Fruit fly (Drosophila melanogaster) whole organism, embryonic: ENCODE data around the gene CG10431.

Source experiments
- CG10366 ChIP-seq: fragments of 200-800 bp; sonication (Bioruptor generic); IDR thresholded peaks from 2 replicates; pipeline ENCODE4 v1.3.6; 2022; ENCODE audit warnings: missing biosample characterization, missing genetic modification characterization
- CG11456 ChIP-seq: fragments of 200-800 bp; sonication (Bioruptor generic); IDR thresholded peaks from 3 replicates; pipeline ENCODE4 v1.3.6; 2022; ENCODE audit warnings: missing biosample characterization, missing genetic modification characterization
- CG12104 ChIP-seq: fragments of 200-800 bp; sonication (Bioruptor generic); optimal IDR thresholded peaks from 3 replicates; lab custom pipeline; 2016; ENCODE audit warnings: missing biosample characterization, missing genetic modification characterization
- CG12769 ChIP-seq: fragments of 200-800 bp; sonication (Bioruptor generic); optimal IDR thresholded peaks from 2 replicates; lab custom pipeline; 2019; ENCODE audit warnings: missing biosample characterization, mild to moderate bottlenecking, missing genetic modification characterization, moderate library complexity
- CG13287 ChIP-seq: fragments of 200-800 bp; sonication (Bioruptor generic); IDR thresholded peaks from 2 replicates; pipeline ENCODE4 v1.3.6; 2022; ENCODE audit warnings: missing biosample characterization, missing genetic modification characterization; ENCODE audit not compliant: partially characterized antibody
- CG14667 ChIP-seq: fragments of 200-800 bp; sonication (Bioruptor generic); IDR thresholded peaks from 2 replicates; pipeline ENCODE4 v1.3.6; 2022; ENCODE audit warnings: missing biosample characterization, missing genetic modification characterization
- CG14965 ChIP-seq: fragments of 200-800 bp; sonication (Bioruptor generic); optimal IDR thresholded peaks from 2 replicates; lab custom pipeline; 2016; ENCODE audit warnings: missing biosample characterization, missing genetic modification characterization, borderline replicate concordance
- CG15479 ChIP-seq: fragments of 200-800 bp; sonication (Bioruptor generic); optimal IDR thresholded peaks from 3 replicates; lab custom pipeline; 2019; ENCODE audit warnings: missing biosample characterization, mild to moderate bottlenecking, missing genetic modification characterization, moderate library complexity
- CG16813 ChIP-seq: fragments of 200-800 bp; sonication (Bioruptor generic); IDR thresholded peaks from 3 replicates; pipeline ENCODE4 v1.3.6; 2022; ENCODE audit warnings: missing biosample characterization, missing genetic modification characterization; ENCODE audit not compliant: partially characterized antibody
- CG16863 ChIP-seq: fragments of 200-800 bp; sonication (Bioruptor generic); optimal IDR thresholded peaks from 3 replicates; lab custom pipeline; 2016; ENCODE audit warnings: missing biosample characterization, missing genetic modification characterization
- CG17612 ChIP-seq: fragments of 200-800 bp; sonication (Bioruptor generic); IDR thresholded peaks from 2 replicates; pipeline ENCODE4 v1.3.6; 2022; ENCODE audit warnings: missing biosample characterization, missing genetic modification characterization
- CG17802 ChIP-seq: fragments of 200-800 bp; sonication (Bioruptor generic); optimal IDR thresholded peaks from 2 replicates; lab custom pipeline; 2018; ENCODE audit warnings: missing biosample characterization, mild to moderate bottlenecking, missing genetic modification characterization, moderate library complexity
- CG30431 ChIP-seq: fragments of 200-800 bp; sonication (Bioruptor generic); optimal IDR thresholded peaks from 2 replicates; lab custom pipeline; 2017; ENCODE audit warnings: missing biosample characterization, missing genetic modification characterization
- CG32772 ChIP-seq: fragments of 200-800 bp; sonication (Bioruptor generic); IDR thresholded peaks from 2 replicates; pipeline ENCODE4 v1.3.6; 2022; ENCODE audit warnings: missing biosample characterization, missing genetic modification characterization
- CG5953 ChIP-seq: fragments of 200-800 bp; sonication (Bioruptor generic); IDR thresholded peaks from 2 replicates; pipeline ENCODE4 v1.3.6; 2022; ENCODE audit warnings: missing biosample characterization, missing genetic modification characterization
- CG6175 ChIP-seq: fragments of 200-800 bp; sonication (Bioruptor generic); IDR thresholded peaks from 3 replicates; pipeline ENCODE4 v1.3.6; 2022; ENCODE audit warnings: missing biosample characterization, missing genetic modification characterization
- CG8359 ChIP-seq: fragments of 200-800 bp; sonication (Bioruptor generic); optimal IDR thresholded peaks from 2 replicates; lab custom pipeline; 2017; ENCODE audit warnings: missing biosample characterization, mild to moderate bottlenecking, missing genetic modification characterization, borderline replicate concordance
- D19B ChIP-seq: fragments of 200-800 bp; sonication (Bioruptor generic); optimal IDR thresholded peaks from 2 replicates; lab custom pipeline; 2017; ENCODE audit warnings: missing biosample characterization, mild to moderate bottlenecking, missing genetic modification characterization
- Dfd ChIP-seq, 2 experiments: fragments of >200 bp; optimal IDR thresholded peaks; 2 replicates each; lab custom pipeline; 2017; ENCODE audit warnings: missing biosample characterization in 2 of 2, missing genetic modification characterization in 2 of 2
- Drgx ChIP-seq: fragments of 200-800 bp; sonication (Bioruptor generic); IDR thresholded peaks from 2 replicates; pipeline ENCODE4 v1.3.6; 2022; ENCODE audit warnings: missing biosample characterization, missing genetic modification characterization
- Hand ChIP-seq: fragments of 200-800 bp; sonication (Bioruptor generic); optimal IDR thresholded peaks from 2 replicates; lab custom pipeline; 2017; ENCODE audit warnings: mild to moderate bottlenecking, missing biosample characterization, missing genetic modification reagents, missing genetic modification characterization
- Hr51 ChIP-seq, 2 experiments: fragments of 200-800 bp; sonication (Bioruptor generic); optimal IDR thresholded peaks; 2 replicates in 1 of 2; 3 replicates in 1 of 2; lab custom pipeline; 2016 to 2018; ENCODE audit warnings: missing biosample characterization in 2 of 2, missing genetic modification characterization in 2 of 2, mild to moderate bottlenecking in 1 of 2, moderate library complexity in 1 of 2
- Hr78 ChIP-seq, 2 experiments: fragments of 200-800 bp in 1 of 2; fragments of >200 bp in 1 of 2; sonication (Bioruptor generic) in 1 of 2; optimal IDR thresholded peaks; 2 replicates each; lab custom pipeline; 2017 to 2019; ENCODE audit warnings: missing biosample characterization in 2 of 2, missing genetic modification characterization in 2 of 2, mild to moderate bottlenecking in 1 of 2, moderate library complexity in 1 of 2
- Hsf ChIP-seq: fragments of 200-800 bp; sonication (Bioruptor generic); optimal IDR thresholded peaks from 3 replicates; lab custom pipeline; 2016; ENCODE audit warnings: missing biosample characterization, missing genetic modification characterization
- MESR4 ChIP-seq: fragments of 200-800 bp; sonication (Bioruptor generic); optimal IDR thresholded peaks from 2 replicates; lab custom pipeline; 2018; ENCODE audit warnings: missing biosample characterization, mild to moderate bottlenecking, missing genetic modification characterization, moderate library complexity
- Max ChIP-seq: fragments of 200-800 bp; sonication (Bioruptor generic); optimal IDR thresholded peaks from 2 replicates; lab custom pipeline; 2016; ENCODE audit warnings: missing biosample characterization, mild to moderate bottlenecking, missing genetic modification characterization
- Oaz ChIP-seq: fragments of 200-800 bp; sonication (Bioruptor generic); IDR thresholded peaks from 2 replicates; pipeline ENCODE4 v1.3.6; 2022; ENCODE audit warnings: missing biosample characterization, missing genetic modification characterization
- Side ChIP-seq: fragments of 200-800 bp; sonication (Bioruptor generic); optimal IDR thresholded peaks from 2 replicates; lab custom pipeline; 2016; ENCODE audit warnings: missing biosample characterization, missing genetic modification characterization
- abd-A ChIP-seq: fragments of 200-800 bp; sonication (Bioruptor generic); optimal IDR thresholded peaks from 3 replicates; lab custom pipeline; 2019; ENCODE audit warnings: missing biosample characterization, mild to moderate bottlenecking, missing genetic modification characterization, moderate library complexity
- amos ChIP-seq: fragments of 200-800 bp; sonication (Bioruptor generic); IDR thresholded peaks from 2 replicates; pipeline ENCODE4 v1.3.6; 2022; ENCODE audit warnings: missing biosample characterization, missing genetic modification characterization; ENCODE audit not compliant: partially characterized antibody
- ato ChIP-seq: fragments of 200-800 bp; sonication (Bioruptor generic); IDR thresholded peaks from 2 replicates; pipeline ENCODE4 v1.3.6; 2022; ENCODE audit warnings: missing biosample characterization, missing genetic modification characterization; ENCODE audit not compliant: partially characterized antibody
- dati ChIP-seq: fragments of 200-800 bp; sonication (Bioruptor generic); IDR thresholded peaks from 2 replicates; pipeline ENCODE4 v1.3.6; 2022; ENCODE audit warnings: missing biosample characterization, missing genetic modification characterization
- emc ChIP-seq: fragments of 200-800 bp; sonication (Bioruptor generic); optimal IDR thresholded peaks from 2 replicates; lab custom pipeline; 2016; ENCODE audit warnings: missing biosample characterization, missing genetic modification characterization
- fd96Cb ChIP-seq: fragments of 200-800 bp; sonication (Bioruptor generic); optimal IDR thresholded peaks from 2 replicates; lab custom pipeline; 2018; ENCODE audit warnings: missing biosample characterization, mild to moderate bottlenecking, missing genetic modification characterization, moderate library complexity
- fu2 ChIP-seq: fragments of 200-800 bp; sonication (Bioruptor generic); optimal IDR thresholded peaks from 2 replicates; lab custom pipeline; 2016; ENCODE audit warnings: missing biosample characterization, missing genetic modification characterization
- gcm ChIP-seq: fragments of 200-800 bp; sonication (Bioruptor generic); optimal IDR thresholded peaks from 2 replicates; lab custom pipeline; 2019; ENCODE audit warnings: missing biosample characterization, mild to moderate bottlenecking, missing genetic modification characterization, moderate library complexity
- hbn ChIP-seq: fragments of 200-800 bp; sonication (Bioruptor generic); IDR thresholded peaks from 2 replicates; pipeline ENCODE4 v1.3.6; 2022; ENCODE audit warnings: missing biosample characterization, missing genetic modification characterization; ENCODE audit not compliant: partially characterized antibody
- lola ChIP-seq, 3 experiments: fragments of >200 bp in 2 of 3; fragments of 200-800 bp in 1 of 3; sonication (Bioruptor generic) in 1 of 3; optimal IDR thresholded peaks; 2 replicates each; lab custom pipeline; 2017 to 2019; ENCODE audit warnings: missing biosample characterization in 3 of 3, missing genetic modification characterization in 3 of 3, mild to moderate bottlenecking in 1 of 3, moderate library complexity in 1 of 3
- lov ChIP-seq, 2 experiments: fragments of 200-800 bp in 1 of 2; fragments of >200 bp in 1 of 2; sonication (Bioruptor generic) in 1 of 2; IDR thresholded peaks in 1 of 2; optimal IDR thresholded peaks in 1 of 2; 2 replicates in 1 of 2; 3 replicates in 1 of 2; pipeline versions ENCODE4 v1.3.6 to Lab custom; 2017 to 2022; ENCODE audit warnings: missing biosample characterization in 1 of 2, missing genetic modification characterization in 1 of 2
- pnt ChIP-seq: fragments of 200-800 bp; sonication (Bioruptor generic); optimal IDR thresholded peaks from 3 replicates; lab custom pipeline; 2016; ENCODE audit warnings: missing biosample characterization, missing genetic modification characterization
- pzg ChIP-seq: fragments of 200-800 bp; sonication (Bioruptor generic); optimal IDR thresholded peaks from 3 replicates; lab custom pipeline; 2018; ENCODE audit warnings: missing biosample characterization, mild to moderate bottlenecking, missing genetic modification characterization, moderate library complexity
- shn ChIP-seq: fragments of 200-800 bp; sonication (Bioruptor generic); optimal IDR thresholded peaks from 3 replicates; lab custom pipeline; 2016; ENCODE audit warnings: missing biosample characterization, missing genetic modification characterization
- slou ChIP-seq: fragments of 200-800 bp; sonication (Bioruptor generic); optimal IDR thresholded peaks from 3 replicates; lab custom pipeline; 2016; ENCODE audit warnings: missing biosample characterization, missing genetic modification characterization
- so ChIP-seq: fragments of 200-800 bp; sonication (Bioruptor generic); IDR thresholded peaks from 3 replicates; pipeline ENCODE4 v1.3.6; 2022; ENCODE audit warnings: missing biosample characterization, missing genetic modification characterization
- stwl ChIP-seq: fragments of 200-800 bp; sonication (Bioruptor generic); optimal IDR thresholded peaks from 3 replicates; lab custom pipeline; 2018; ENCODE audit warnings: missing biosample characterization, mild to moderate bottlenecking, missing genetic modification characterization, moderate library complexity
- tio ChIP-seq: fragments of 200-800 bp; sonication (Bioruptor generic); optimal IDR thresholded peaks from 2 replicates; lab custom pipeline; 2017; ENCODE audit warnings: missing biosample characterization, missing genetic modification characterization, inconsistent platforms
- wdn ChIP-seq: fragments of 200-800 bp; sonication (Bioruptor generic); IDR thresholded peaks from 2 replicates; pipeline ENCODE4 v1.3.6; 2022; ENCODE audit warnings: missing biosample characterization, missing genetic modification characterization

The CG10431 gene

DNA sequence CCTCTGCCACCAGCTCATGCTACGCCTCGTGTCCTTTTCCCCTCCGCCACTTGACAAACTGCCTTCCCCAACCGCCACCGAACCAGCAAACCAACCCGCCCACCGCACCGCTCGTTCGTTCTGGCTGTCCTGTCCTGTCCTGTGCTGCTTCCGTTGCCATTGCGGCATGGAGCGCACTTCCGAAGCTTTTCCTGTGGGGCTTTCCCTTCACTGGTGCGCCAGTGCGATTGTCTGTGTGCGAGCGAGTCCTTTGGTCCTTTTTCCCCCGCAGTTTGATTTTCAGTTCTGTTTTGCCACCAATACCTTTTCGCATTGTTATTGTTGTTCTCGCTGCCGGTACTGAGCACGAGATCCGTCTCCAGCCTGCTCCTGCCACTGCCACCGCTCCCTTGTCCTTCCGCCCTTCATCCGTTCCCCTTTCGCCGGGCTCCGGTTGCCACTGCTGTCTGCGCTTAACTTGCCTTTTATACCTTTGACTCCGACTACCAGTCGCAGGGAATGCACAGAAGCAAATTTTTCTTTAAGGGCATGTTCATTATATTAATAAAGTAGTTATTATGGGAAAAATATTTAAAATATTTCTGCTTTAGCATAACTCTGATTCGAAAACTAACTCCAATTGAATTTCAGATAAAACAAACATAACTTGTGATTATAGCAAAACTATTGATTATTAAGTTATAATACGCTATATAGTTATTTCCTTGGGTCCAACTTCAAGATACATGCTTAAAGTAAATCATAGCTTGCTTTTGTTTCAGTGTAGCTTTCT, 49.6 kb downstream of the CG10431 start (continued):
- TF ChIP-seq lov (optimal IDR thresholded peaks at IDR 0.05; lab: Kevin White, UChicago) (no peak), lov (GFP tag; IDR thresholded peaks at IDR 0.05; lab: Robert Waterston, UW) (no peak), Hr78 (GFP tag; optimal IDR thresholded peaks at IDR 0.05; lab: Kevin White, UChicago) (peak in 1 of 2 experiments; percentile 21), Dfd (GFP tag; optimal IDR thresholded peaks at IDR 0.05; lab: Kevin White, UChicago) (no peak), lola (GFP tag; optimal IDR thresholded peaks at IDR 0.05; lab: Kevin White, UChicago) (peak in 1 of 3 experiments; percentile 33), slou (peak; percentile 56), CG16813 (no peak), fu2 (GFP tag; lab: Kevin White, UChicago) (no peak), CG12769 (peak; percentile 61), CG16863 (no peak), CG17802 (tag; lab: Kevin White, UChicago) (peak; percentile 14), CG14667 (GFP tag; lab: Robert Waterston, UW) (peak; percentile 21; the same call in 1 of the 2 replicates), CG6175 (GFP tag; lab: Robert Waterston, UW) (no peak), CG5953 (GFP tag; lab: Robert Waterston, UW) (no peak), CG17612 (no peak), Oaz (GFP tag; lab: Robert Waterston, UW) (no peak), Drgx (GFP tag; lab: Robert Waterston, UW) (no peak), Hsf (peak; percentile 45), amos (GFP tag; lab: Robert Waterston, UW) (no peak), wdn (GFP tag; lab: Robert Waterston, UW) (no peak), emc (no peak), Max (peak; percentile 21), CG14965 (GFP tag; lab: Kevin White, UChicago) (no peak), CG13287 (GFP tag; lab: Robert Waterston, UW) (no peak), so (GFP tag; lab: Robert Waterston, UW) (peak; percentile 60; the same call in 1 of the 3 replicates), pzg (GFP tag; lab: Kevin White, UChicago) (no peak), shn (GFP tag; lab: Kevin White, UChicago) (no peak), MESR4 (GFP tag; lab: Kevin White, UChicago) (no peak), CG10366 (peak; percentile 27; the same call in 1 of the 2 replicates), CG8359 (GFP tag; lab: Kevin White, UChicago) (peak; percentile 13), CG30431 (GFP tag; lab: Kevin White, UChicago) (no peak), stwl (tag; lab: Kevin White, UChicago) (no peak), gcm (peak; percentile 57), CG15479 (no peak), abd-A (tag; lab: Kevin White, UChicago) (peak; percentile 90), ato (GFP tag; lab: Robert Waterston, UW) (no peak), Side (no peak), tio (GFP tag; lab: Kevin White, UChicago) (peak; percentile 40), hbn (GFP tag; lab: Robert Waterston, UW) (no peak), D19B (GFP tag; lab: Kevin White, UChicago) (peak; percentile 38), pnt (no peak), Hand (GFP tag; lab: Kevin White, UChicago) (peak; percentile 86), dati (GFP tag; lab: Robert Waterston, UW) (no peak), Hr51 (GFP tag; optimal IDR thresholded peaks at IDR 0.05; lab: Kevin White, UChicago) (peak in 1 of 2 experiments; percentile 86), CG32772 (GFP tag; lab: Robert Waterston, UW) (peak; percentile 50; the same call in 1 of the 2 replicates), fd96Cb (tag; lab: Kevin White, UChicago) (peak; percentile 73), CG12104 (GFP tag; lab: Kevin White, UChicago) (peak; percentile 33), CG11456 (GFP tag; lab: Robert Waterston, UW) (peak; percentile 55; the same call in 1 of the 3 replicates)
